Worm (Caenorhabditis elegans): ENCODE data around the gene Y54G11A.1.
"Not testable (repeated sequence)": the region's sequence is repeated elsewhere in the genome, so short reads cannot be mapped to it uniquely, and the experiment has no call there.

DNA sequence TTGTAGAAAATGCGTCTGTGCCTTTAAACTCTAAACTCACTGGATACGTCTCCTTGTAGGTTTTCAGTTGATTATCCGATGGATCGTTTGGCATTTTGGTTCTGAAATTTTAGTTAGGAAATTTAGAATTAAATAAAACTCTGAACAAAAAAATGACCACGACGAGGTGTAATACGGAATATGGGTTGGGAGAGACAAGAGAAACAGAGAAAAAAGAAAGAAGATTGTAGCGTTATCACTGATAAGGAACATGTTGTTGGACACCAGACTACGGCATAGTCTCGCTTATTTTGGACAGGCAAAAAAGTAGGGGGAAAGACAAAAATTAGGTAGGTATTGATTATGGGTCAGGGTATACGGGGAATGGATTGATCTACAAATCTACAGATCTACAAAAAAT, 37.2 kb upstream of the Y54G11A.1 start, which contains the start of gene ctl-1:
- not testable (repeated sequence) for TF ChIP-seq unc-62 (GFP tag; optimal IDR thresholded peaks at IDR 0.05); hpl-2 (GFP tag; optimal IDR thresholded peaks at IDR 0.05); snpc-4 (tag; optimal IDR thresholded peaks at IDR 0.05); skn-1 (tag; optimal IDR thresholded peaks at IDR 0.05); pag-3 (tag; optimal IDR thresholded peaks at IDR 0.05; ENCODE audit: borderline replicate concordance, insufficient read depth); zip-4 (GFP tag; optimal IDR thresholded peaks at IDR 0.05); mdl-1 (tag; optimal IDR thresholded peaks at IDR 0.05); lsy-2 (tag; optimal IDR thresholded peaks at IDR 0.05); lin-39 (tag; optimal IDR thresholded peaks at IDR 0.05); dsc-1 (tag; optimal IDR thresholded peaks at IDR 0.05)
